Worm (Caenorhabditis elegans) whole organism, L4 larva: ENCODE data around the gene srg-66.
A peak's percentile ranks its signal among the peaks of the same experiment; 100 is the strongest.
"Not testable (repeated sequence)": the region's sequence is repeated elsewhere in the genome, so short reads cannot be mapped to it uniquely, and the experiment has no call there.

ENCODE experiments used
- D1046.2 ChIP-seq: fragments of 200-800 bp; sonication (Bioruptor generic); IDR thresholded peaks from 2 replicates; pipeline ENCODE4 v1.3.6; 2022; ENCODE audit warnings: missing genetic modification characterization, missing compliant biosample characterization
- F26F4.8 ChIP-seq: fragments of 200-800 bp; sonication (Bioruptor generic); conservative IDR thresholded peaks from 2 replicates; pipeline ENCODE4 v1.3.6; 2022; ENCODE audit warnings: missing genetic modification characterization, missing compliant biosample characterization
- T26A8.4 ChIP-seq: fragments of 200-800 bp; sonication (Bioruptor generic); IDR thresholded peaks from 2 replicates; pipeline ENCODE4 v1.3.6; 2022; ENCODE audit warnings: missing genetic modification characterization, missing compliant biosample characterization
- Y105C5A.15 ChIP-seq: fragments of 200-800 bp; sonication (Bioruptor generic); IDR thresholded peaks from 2 replicates; pipeline ENCODE4 v1.3.6; 2022; ENCODE audit warnings: missing genetic modification characterization, missing compliant biosample characterization
- aha-1 ChIP-seq: fragments of 150-350 bp; peaks from one replicate; lab custom pipeline; 2014; ENCODE audit warnings: missing biosample characterization, missing genetic modification characterization
- aly-2 ChIP-seq: sonication (generic microtip); optimal IDR thresholded peaks from 2 replicates; lab custom pipeline; 2018; ENCODE audit warnings: missing biosample characterization, missing genetic modification characterization
- ama-1 ChIP-seq: fragments of 150-350 bp; optimal IDR thresholded peaks from 2 replicates; lab custom pipeline; 2014; ENCODE audit warnings: inconsistent platforms, mixed read lengths
- arid-1 ChIP-seq: fragments of 200-800 bp; sonication (Bioruptor generic); conservative IDR thresholded peaks from 2 replicates; pipeline ENCODE4 v1.3.6; 2022; ENCODE audit warnings: missing genetic modification reagents, missing genetic modification characterization, missing compliant biosample characterization
- ceh-62 ChIP-seq: sonication (generic microtip); optimal IDR thresholded peaks from 2 replicates; lab custom pipeline; 2017; ENCODE audit warnings: missing biosample characterization, missing genetic modification characterization
- dmd-6 ChIP-seq: fragments of 200-800 bp; sonication (Bioruptor generic); IDR thresholded peaks from 2 replicates; pipeline ENCODE4 v1.3.6; 2022; ENCODE audit warnings: missing genetic modification reagents, missing genetic modification characterization, missing compliant biosample characterization
- dmd-8 ChIP-seq: fragments of 200-800 bp; sonication (Bioruptor generic); IDR thresholded peaks from 2 replicates; pipeline ENCODE4 v1.3.6; 2022; ENCODE audit warnings: missing genetic modification characterization, missing compliant biosample characterization
- dve-1 ChIP-seq: sonication (generic microtip); optimal IDR thresholded peaks from 2 replicates; lab custom pipeline; 2017; ENCODE audit warnings: antibody characterized with exemption, mild to moderate bottlenecking, missing genetic modification characterization, missing compliant biosample characterization; ENCODE audit not compliant: insufficient read depth
- fkh-10 ChIP-seq: fragments of 150-350 bp; optimal IDR thresholded peaks from 2 replicates; lab custom pipeline; 2014; ENCODE audit warnings: missing biosample characterization, missing genetic modification reagents, missing genetic modification characterization
- fos-1 ChIP-seq: fragments of 150-350 bp; optimal IDR thresholded peaks from 2 replicates; lab custom pipeline; 2014; ENCODE audit warnings: missing biosample characterization, missing genetic modification characterization
- hlh-11 ChIP-seq: fragments of 200-800 bp; sonication (Bioruptor generic); optimal IDR thresholded peaks from 2 replicates; lab custom pipeline; 2018; ENCODE audit warnings: mild to moderate bottlenecking, missing genetic modification characterization, missing compliant biosample characterization
- jun-1 ChIP-seq: fragments of 150-350 bp; optimal IDR thresholded peaks from 2 replicates; lab custom pipeline; 2014; ENCODE audit warnings: missing biosample characterization, missing genetic modification reagents, missing genetic modification characterization
- lin-1 ChIP-seq: fragments of 200-800 bp; sonication (Bioruptor generic); IDR thresholded peaks from 2 replicates; pipeline ENCODE4 v1.3.6; 2022; ENCODE audit warnings: missing genetic modification reagents, missing genetic modification characterization, missing compliant biosample characterization
- mdt-29 ChIP-seq: fragments of 200-800 bp; sonication (Bioruptor generic); IDR thresholded peaks from 2 replicates; pipeline ENCODE4 v1.3.6; 2022; ENCODE audit warnings: missing genetic modification reagents, missing genetic modification characterization, missing compliant biosample characterization
- mep-1 ChIP-seq: fragments of 150-350 bp; sonication (generic microtip); optimal IDR thresholded peaks from 3 replicates; lab custom pipeline; 2014; ENCODE audit warnings: missing biosample characterization, missing genetic modification characterization
- nhr-28 ChIP-seq: fragments of 150-350 bp; optimal IDR thresholded peaks from 2 replicates; lab custom pipeline; 2014; ENCODE audit warnings: missing biosample characterization, missing genetic modification characterization
- nhr-42 ChIP-seq: fragments of 200-800 bp; sonication (Bioruptor generic); IDR thresholded peaks from 2 replicates; pipeline ENCODE4 v1.3.6; 2022; ENCODE audit warnings: missing genetic modification characterization, missing compliant biosample characterization
- nhr-48 ChIP-seq: sonication (generic microtip); optimal IDR thresholded peaks from 2 replicates; lab custom pipeline; 2016; ENCODE audit warnings: mild to moderate bottlenecking, missing genetic modification characterization, missing compliant biosample characterization
- pqm-1 ChIP-seq: sonication (generic microtip); optimal IDR thresholded peaks from 2 replicates; lab custom pipeline; 2017; ENCODE audit warnings: missing biosample characterization, missing genetic modification characterization
- rbr-2 ChIP-seq: sonication (generic microtip); optimal IDR thresholded peaks from 2 replicates; lab custom pipeline; 2016; ENCODE audit warnings: missing genotype, missing genetic modification characterization, missing compliant biosample characterization
- saeg-2 ChIP-seq: fragments of 200-800 bp; sonication (Bioruptor generic); IDR thresholded peaks from 2 replicates; pipeline ENCODE4 v1.3.6; 2022; ENCODE audit warnings: missing genetic modification reagents, missing genetic modification characterization, missing compliant biosample characterization
- sdz-12 ChIP-seq: fragments of 200-800 bp; sonication (Bioruptor generic); optimal IDR thresholded peaks from 2 replicates; lab custom pipeline; 2018; ENCODE audit warnings: mild to moderate bottlenecking, missing genetic modification characterization, missing compliant biosample characterization
- snpc-1.2 ChIP-seq: fragments of 200-800 bp; sonication (Bioruptor generic); IDR thresholded peaks from 2 replicates; pipeline ENCODE4 v1.3.6; 2022; ENCODE audit warnings: missing genetic modification reagents, missing genetic modification characterization, missing compliant biosample characterization
- snpc-4 ChIP-seq: fragments of 150-350 bp; optimal IDR thresholded peaks from 2 replicates; lab custom pipeline; 2014; ENCODE audit warnings: missing biosample characterization, missing genetic modification characterization
- spr-1 ChIP-seq: sonication (generic microtip); optimal IDR thresholded peaks from 2 replicates; lab custom pipeline; 2016; ENCODE audit warnings: mild to moderate bottlenecking, missing genetic modification characterization, missing compliant biosample characterization
- tag-97 ChIP-seq: fragments of 200-800 bp; sonication (Bioruptor generic); IDR thresholded peaks from 2 replicates; pipeline ENCODE4 v1.3.6; 2022; ENCODE audit warnings: missing genetic modification characterization, missing compliant biosample characterization
- unc-130 ChIP-seq: sonication (generic microtip); optimal IDR thresholded peaks from 2 replicates; lab custom pipeline; 2016; ENCODE audit warnings: missing genetic modification reagents, missing genetic modification characterization, missing compliant biosample characterization
- unc-39 ChIP-seq: sonication (generic microtip); optimal IDR thresholded peaks from 2 replicates; lab custom pipeline; 2017; ENCODE audit warnings: missing biosample characterization, missing genetic modification characterization
- ztf-7 ChIP-seq: fragments of 150-350 bp; optimal IDR thresholded peaks from 2 replicates; lab custom pipeline; 2014; ENCODE audit warnings: missing biosample characterization, missing genetic modification characterization

The srg-66 gene

ce11 chrV:5490205-5490604, 8.0 kb upstream of the srg-66 start, which contains the start of gene T05C3.6 (continued):
- TF ChIP-seq D1046.2 = no peak
- TF ChIP-seq spr-1 (tag; lab: Kevin White, UChicago) = no peak
- no peak for TF ChIP-seq ceh-62 (tag; lab: Kevin White, UChicago)
- TF ChIP-seq nhr-42 = no peak
- no peak for TF ChIP-seq snpc-1.2
- TF ChIP-seq aly-2 (tag; lab: Kevin White, UChicago) = no peak

ce11 chrV:5488766-5489165, 6.6 kb upstream of the srg-66 start, which contains the start of gene grl-18:
Gene grl-18, minus strand, starts transcription at chrV:5488866.
- no peak for TF ChIP-seq unc-39 (tag; lab: Kevin White, UChicago)

ce11 chrV:5487180-5487579, 5.0 kb upstream of the srg-66 start:
- no peak for TF ChIP-seq fos-1
- no peak for TF ChIP-seq nhr-28 (tag; lab: Kevin White, UChicago)
- peak; percentile 92 for TF ChIP-seq aha-1 (tag; lab: Kevin White, UChicago)
- TF ChIP-seq rbr-2 = no peak
- no peak for TF ChIP-seq aly-2 (tag; lab: Kevin White, UChicago)
- TF ChIP-seq sdz-12 = no peak
- no peak for TF ChIP-seq mdt-29 (GFP tag; lab: Robert Waterston, UW)
- no peak for TF ChIP-seq F26F4.8 (GFP tag; lab: Robert Waterston, UW)

ce11 chrV:5484866-5485265, 2.7 kb upstream of the srg-66 start, which contains the start of gene srg-65:
Gene srg-65, minus strand, starts transcription at chrV:5484966.
- TF ChIP-seq saeg-2 (no peak), ama-1 (lab: Kevin White, UChicago) (no peak), dmd-8 (GFP tag; lab: Robert Waterston, UW) (no peak), ceh-62 (tag; lab: Kevin White, UChicago) (no peak), jun-1 (tag; lab: Kevin White, UChicago) (no peak), Y105C5A.15 (GFP tag; lab: Robert Waterston, UW) (no peak), lin-1 (GFP tag; lab: Robert Waterston, UW) (no peak), dve-1 (tag; lab: Kevin White, UChicago) (no peak), ztf-7 (tag; lab: Kevin White, UChicago) (no peak), fkh-10 (GFP tag; lab: Kevin White, UChicago) (no peak), tag-97 (GFP tag; lab: Robert Waterston, UW) (no peak), hlh-11 (no peak)
- TF ChIP-seq, all 104 proteins: peak for 0

ce11 chrV:5477719-5478118, 4.5 kb downstream of the srg-66 start:
- TF ChIP-seq arid-1 (GFP tag; lab: Robert Waterston, UW) = no peak
- no peak for TF ChIP-seq pqm-1 (tag; lab: Kevin White, UChicago)
- TF ChIP-seq T26A8.4 = no peak
- no peak for TF ChIP-seq unc-130
- no peak for TF ChIP-seq mep-1 (tag; lab: Kevin White, UChicago)
- TF ChIP-seq snpc-4 (tag; lab: Kevin White, UChicago) = no peak
- no peak for TF ChIP-seq aly-2 (tag; lab: Kevin White, UChicago)
- TF ChIP-seq dmd-6 (GFP tag; lab: Robert Waterston, UW) = no peak

- TF ChIP-seq arid-1 (GFP tag; lab: Robert Waterston, UW); nhr-48 (tag; lab: Kevin White, UChicago); mdt-29 (GFP tag; lab: Robert Waterston, UW): not testable (repeated sequence)
Observed at ce11 chrV:5470930-5471329, 11.3 kb downstream of the srg-66 start, which contains the start of gene ZC317.7. Gene ZC317.7, minus strand, starts transcription at chrV:5471030.
